Fruit fly (Drosophila melanogaster) whole organism, embryonic: ENCODE data around the gene Ufd1.
A peak's percentile ranks its signal among the peaks of the same experiment; 100 is the strongest.

ENCODE experiments used
- Bdp1 ChIP-seq: fragments of 200-800 bp; sonication (Bioruptor generic); optimal IDR thresholded peaks from 3 replicates; lab custom pipeline; 2016; ENCODE audit warnings: missing biosample characterization, missing genetic modification characterization
- CG10654 ChIP-seq: fragments of 200-800 bp; sonication (Bioruptor generic); optimal IDR thresholded peaks from 2 replicates; lab custom pipeline; 2016; ENCODE audit warnings: missing biosample characterization, missing genetic modification characterization
- CG13894 ChIP-seq: fragments of 200-800 bp; sonication (Bioruptor generic); optimal IDR thresholded peaks from 3 replicates; lab custom pipeline; 2018; ENCODE audit warnings: missing biosample characterization, mild to moderate bottlenecking, missing genetic modification characterization, moderate library complexity
- CG15269 ChIP-seq: fragments of 200-800 bp; sonication (Bioruptor generic); optimal IDR thresholded peaks from 2 replicates; lab custom pipeline; 2018; ENCODE audit warnings: missing biosample characterization, mild to moderate bottlenecking, missing genetic modification characterization, moderate library complexity
- CG17612 ChIP-seq: fragments of 200-800 bp; sonication (Bioruptor generic); IDR thresholded peaks from 2 replicates; pipeline ENCODE4 v1.3.6; 2022; ENCODE audit warnings: missing biosample characterization, missing genetic modification characterization
- CG2129 ChIP-seq: fragments of 200-800 bp; sonication (Bioruptor generic); IDR thresholded peaks from 2 replicates; pipeline ENCODE4 v1.3.6; 2022; ENCODE audit warnings: missing biosample characterization, missing genetic modification characterization; ENCODE audit not compliant: partially characterized antibody
- CG34224 ChIP-seq: fragments of 200-800 bp; sonication (Bioruptor generic); IDR thresholded peaks from 3 replicates; pipeline ENCODE4 v1.3.6; 2022; ENCODE audit warnings: missing biosample characterization, missing genetic modification characterization; ENCODE audit not compliant: partially characterized antibody
- CG4820 ChIP-seq: fragments of 200-800 bp; sonication (Bioruptor generic); optimal IDR thresholded peaks from 3 replicates; lab custom pipeline; 2016; ENCODE audit warnings: missing biosample characterization, missing genetic modification characterization
- CG7372 ChIP-seq: fragments of 200-800 bp; sonication (Bioruptor generic); IDR thresholded peaks from 2 replicates; pipeline ENCODE4 v1.3.6; 2022; ENCODE audit warnings: missing biosample characterization, missing genetic modification characterization
- CG8765 ChIP-seq: fragments of 200-800 bp; sonication (Bioruptor generic); IDR thresholded peaks from 2 replicates; pipeline ENCODE4 v1.3.6; 2022; ENCODE audit warnings: missing biosample characterization, missing genetic modification characterization
- CG9932 ChIP-seq: fragments of 200-800 bp; sonication (Bioruptor generic); IDR thresholded peaks from 2 replicates; pipeline ENCODE4 v1.3.6; 2022; ENCODE audit warnings: missing biosample characterization, missing genetic modification characterization
- Drgx ChIP-seq: fragments of 200-800 bp; sonication (Bioruptor generic); IDR thresholded peaks from 2 replicates; pipeline ENCODE4 v1.3.6; 2022; ENCODE audit warnings: missing biosample characterization, missing genetic modification characterization
- GATAe ChIP-seq: fragments of 200-800 bp; sonication (Bioruptor generic); conservative IDR thresholded peaks from 2 replicates; pipeline ENCODE4 v1.3.6; 2022; ENCODE audit warnings: missing biosample characterization, missing genetic modification characterization
- Gug ChIP-seq: fragments of 200-800 bp; sonication (Bioruptor generic); IDR thresholded peaks from 4 replicates; pipeline ENCODE4 v1.3.6; 2022; ENCODE audit warnings: missing biosample characterization, missing genetic modification characterization
- Hr51 ChIP-seq, 2 experiments: fragments of 200-800 bp; sonication (Bioruptor generic); optimal IDR thresholded peaks; 2 replicates in 1 of 2; 3 replicates in 1 of 2; lab custom pipeline; 2016 to 2018; ENCODE audit warnings: missing biosample characterization in 2 of 2, missing genetic modification characterization in 2 of 2, mild to moderate bottlenecking in 1 of 2, moderate library complexity in 1 of 2
- Hsf ChIP-seq: fragments of 200-800 bp; sonication (Bioruptor generic); optimal IDR thresholded peaks from 3 replicates; lab custom pipeline; 2016; ENCODE audit warnings: missing biosample characterization, missing genetic modification characterization
- Max ChIP-seq: fragments of 200-800 bp; sonication (Bioruptor generic); optimal IDR thresholded peaks from 2 replicates; lab custom pipeline; 2016; ENCODE audit warnings: missing biosample characterization, mild to moderate bottlenecking, missing genetic modification characterization
- Opbp ChIP-seq: fragments of 200-800 bp; sonication (Bioruptor generic); IDR thresholded peaks from 3 replicates; pipeline ENCODE4 v1.3.6; 2022; ENCODE audit warnings: missing biosample characterization, missing genetic modification characterization; ENCODE audit not compliant: partially characterized antibody
- Sin3A ChIP-seq: fragments of >200 bp; optimal IDR thresholded peaks from 2 replicates; lab custom pipeline; 2018
- abd-A ChIP-seq: fragments of 200-800 bp; sonication (Bioruptor generic); optimal IDR thresholded peaks from 3 replicates; lab custom pipeline; 2019; ENCODE audit warnings: missing biosample characterization, mild to moderate bottlenecking, missing genetic modification characterization, moderate library complexity
- ara ChIP-seq: fragments of 200-800 bp; sonication (Bioruptor generic); IDR thresholded peaks from 2 replicates; pipeline ENCODE4 v1.3.6; 2022; ENCODE audit warnings: missing biosample characterization, missing genetic modification characterization
- bbx ChIP-seq: fragments of 200-800 bp; sonication (Bioruptor generic); IDR thresholded peaks from 2 replicates; pipeline ENCODE4 v1.3.6; 2022; ENCODE audit warnings: missing biosample characterization, missing genetic modification characterization; ENCODE audit not compliant: partially characterized antibody
- bigmax ChIP-seq: fragments of 200-800 bp; sonication (Bioruptor generic); optimal IDR thresholded peaks from 2 replicates; lab custom pipeline; 2018; ENCODE audit warnings: missing biosample characterization, mild to moderate bottlenecking, missing genetic modification characterization
- bowl ChIP-seq: fragments of 200-800 bp; sonication (Bioruptor generic); IDR thresholded peaks from 2 replicates; pipeline ENCODE4 v1.3.6; 2022; ENCODE audit warnings: missing biosample characterization, missing genetic modification characterization
- br ChIP-seq: fragments of >200 bp; optimal IDR thresholded peaks from 2 replicates; lab custom pipeline; 2017
- bsh ChIP-seq, 2 experiments: fragments of 200-800 bp; sonication (Bioruptor generic); optimal IDR thresholded peaks; 2 replicates each; lab custom pipeline; 2017 to 2018; ENCODE audit warnings: mild to moderate bottlenecking in 2 of 2, missing biosample characterization in 2 of 2, missing genetic modification characterization in 2 of 2, moderate library complexity in 1 of 2
- caup ChIP-seq: fragments of 200-800 bp; sonication (Bioruptor generic); optimal IDR thresholded peaks from 3 replicates; lab custom pipeline; 2017; ENCODE audit warnings: missing biosample characterization, mild to moderate bottlenecking, missing genetic modification characterization, moderate library complexity; ENCODE audit not compliant: severe bottlenecking
- croc ChIP-seq: fragments of 200-800 bp; sonication (Bioruptor generic); conservative IDR thresholded peaks from 3 replicates; pipeline ENCODE4 v1.3.6; 2022; ENCODE audit warnings: missing biosample characterization, missing genetic modification characterization
- crol ChIP-seq: fragments of 200-800 bp; sonication (Bioruptor generic); IDR thresholded peaks from 2 replicates; pipeline ENCODE4 v1.3.6; 2022; ENCODE audit warnings: missing biosample characterization, missing genetic modification characterization
- emc ChIP-seq: fragments of 200-800 bp; sonication (Bioruptor generic); optimal IDR thresholded peaks from 2 replicates; lab custom pipeline; 2016; ENCODE audit warnings: missing biosample characterization, missing genetic modification characterization
- eve ChIP-seq, 2 experiments: fragments of >200 bp; optimal IDR thresholded peaks; 2 replicates each; lab custom pipeline; 2017; ENCODE audit warnings: missing biosample characterization in 2 of 2, missing genetic modification characterization in 2 of 2
- gsb ChIP-seq: fragments of 200-800 bp; sonication (Bioruptor generic); IDR thresholded peaks from 2 replicates; pipeline ENCODE4 v1.3.6; 2022; ENCODE audit warnings: missing biosample characterization, missing genetic modification characterization
- gt ChIP-seq: fragments of 200-800 bp; sonication (Bioruptor generic); IDR thresholded peaks from 2 replicates; pipeline ENCODE4 v1.3.6; 2022; ENCODE audit warnings: missing biosample characterization, missing genetic modification characterization
- mirr ChIP-seq: fragments of 200-800 bp; sonication (Bioruptor generic); optimal IDR thresholded peaks from 3 replicates; lab custom pipeline; 2018; ENCODE audit warnings: missing biosample characterization, mild to moderate bottlenecking, missing genetic modification characterization
- nerfin-1 ChIP-seq: fragments of 200-800 bp; sonication (Bioruptor generic); optimal IDR thresholded peaks from 3 replicates; lab custom pipeline; 2019; ENCODE audit warnings: missing biosample characterization, mild to moderate bottlenecking, missing genetic modification characterization, moderate library complexity
- otp ChIP-seq: fragments of 200-800 bp; sonication (Bioruptor generic); IDR thresholded peaks from 3 replicates; pipeline ENCODE4, ENCODE4 v1.3.6; 2022; ENCODE audit warnings: missing biosample characterization, missing genetic modification characterization
- p53 ChIP-seq: fragments of 200-800 bp; sonication (Bioruptor generic); optimal IDR thresholded peaks from 2 replicates; lab custom pipeline; 2016; ENCODE audit warnings: missing biosample characterization, missing genetic modification characterization
- pfk ChIP-seq: fragments of 200-800 bp; sonication (Bioruptor generic); optimal IDR thresholded peaks from 2 replicates; lab custom pipeline; 2018; ENCODE audit warnings: missing biosample characterization, mild to moderate bottlenecking, missing genetic modification characterization, moderate library complexity
- pnt ChIP-seq: fragments of 200-800 bp; sonication (Bioruptor generic); optimal IDR thresholded peaks from 3 replicates; lab custom pipeline; 2016; ENCODE audit warnings: missing biosample characterization, missing genetic modification characterization
- sd ChIP-seq: fragments of 200-800 bp; sonication (Bioruptor generic); optimal IDR thresholded peaks from 3 replicates; lab custom pipeline; 2018; ENCODE audit warnings: missing biosample characterization, mild to moderate bottlenecking, missing genetic modification characterization, moderate library complexity
- shn ChIP-seq: fragments of 200-800 bp; sonication (Bioruptor generic); optimal IDR thresholded peaks from 3 replicates; lab custom pipeline; 2016; ENCODE audit warnings: missing biosample characterization, missing genetic modification characterization
- tio ChIP-seq: fragments of 200-800 bp; sonication (Bioruptor generic); optimal IDR thresholded peaks from 2 replicates; lab custom pipeline; 2017; ENCODE audit warnings: missing biosample characterization, missing genetic modification characterization, inconsistent platforms
- tna ChIP-seq: fragments of 200-800 bp; sonication (Bioruptor generic); IDR thresholded peaks from 2 replicates; pipeline ENCODE4 v1.3.6; 2022; ENCODE audit warnings: missing biosample characterization, missing genetic modification characterization; ENCODE audit not compliant: partially characterized antibody
- vnd ChIP-seq: fragments of 200-800 bp; sonication (Bioruptor generic); IDR thresholded peaks from 3 replicates; pipeline ENCODE4 v1.3.6; 2022; ENCODE audit warnings: missing biosample characterization, missing genetic modification characterization; ENCODE audit not compliant: partially characterized antibody
- zfh1 ChIP-seq: fragments of 200-800 bp; sonication (Bioruptor generic); IDR thresholded peaks from 3 replicates; pipeline ENCODE4 v1.3.6; 2022; ENCODE audit warnings: missing biosample characterization, missing genetic modification characterization

The Ufd1 gene

dm6 chr3L:11147675-11148074, 24.7 kb upstream of the Ufd1 start (continued):
- TF ChIP-seq CG34224 (no peak), GATAe (GFP tag; lab: Robert Waterston, UW) (no peak)

- TF ChIP-seq CG13894 (tag; lab: Kevin White, UChicago): peak; percentile 85
- TF ChIP-seq emc: no peak
- TF ChIP-seq sd (tag; lab: Kevin White, UChicago): peak; percentile 92
- TF ChIP-seq bowl (GFP tag; lab: Robert Waterston, UW): 0 out of 2 replicates have a peak, but pooled peaks have one; percentile 10
- TF ChIP-seq pfk (GFP tag; lab: Kevin White, UChicago): no peak
Measured at dm6 chr3L:11145065-11145464, 22.0 kb upstream of the Ufd1 start.

- TF ChIP-seq br (lab: Kevin White, UChicago) (no peak), Sin3A (lab: Kevin White, UChicago) (no peak), gt (no peak), crol (GFP tag; lab: Robert Waterston, UW) (peak; percentile 78), CG7372 (GFP tag; lab: Robert Waterston, UW) (no peak), shn (GFP tag; lab: Kevin White, UChicago) (no peak), abd-A (tag; lab: Kevin White, UChicago) (no peak), CG34224 (no peak), vnd (GFP tag; lab: Robert Waterston, UW) (no peak), Drgx (GFP tag; lab: Robert Waterston, UW) (0 out of 2 replicates have a peak, but pooled peaks have one; percentile 17), pfk (GFP tag; lab: Kevin White, UChicago) (no peak), bbx (0 out of 2 replicates have a peak, but pooled peaks have one; percentile 17), Max (GFP tag; lab: Kevin White, UChicago) (no peak), ara (GFP tag; lab: Robert Waterston, UW) (no peak), Opbp (no peak), croc (GFP tag; lab: Robert Waterston, UW) (no peak)
Measured at dm6 chr3L:11138862-11139261, 15.8 kb upstream of the Ufd1 start.

dm6 chr3L:11136349-11136748, 13.3 kb upstream of the Ufd1 start:
- TF ChIP-seq bsh (GFP tag; optimal IDR thresholded peaks at IDR 0.05; lab: Kevin White, UChicago): peak in 1 of 2 experiments; percentile 2
- no peak for TF ChIP-seq nerfin-1 (tag; lab: Kevin White, UChicago)
- TF ChIP-seq eve (GFP tag; optimal IDR thresholded peaks at IDR 0.05; lab: Kevin White, UChicago): peak in 1 of 2 experiments; percentile 62

- no peak for TF ChIP-seq CG9932 (GFP tag; lab: Robert Waterston, UW)
- no peak for TF ChIP-seq CG2129 (GFP tag; lab: Robert Waterston, UW)
- TF ChIP-seq CG17612 (GFP tag; lab: Robert Waterston, UW): no peak
- no peak for TF ChIP-seq Opbp
- no peak for TF ChIP-seq shn (GFP tag; lab: Kevin White, UChicago)
- no peak for TF ChIP-seq zfh1
- peak; percentile 11 for TF ChIP-seq caup
- TF ChIP-seq CG8765 (GFP tag; lab: Robert Waterston, UW): no peak
- TF ChIP-seq gsb (GFP tag; lab: Robert Waterston, UW): no peak
- no peak for TF ChIP-seq otp (GFP tag; lab: Robert Waterston, UW)
- TF ChIP-seq tna (GFP tag; lab: Robert Waterston, UW): peak; percentile 38; the same call in 1 of the 2 replicates
- no peak for TF ChIP-seq mirr
- TF ChIP-seq Bdp1 (GFP tag; lab: Kevin White, UChicago): no peak
- TF ChIP-seq bigmax (GFP tag; lab: Kevin White, UChicago): no peak
- no peak for TF ChIP-seq Hr51 (GFP tag; optimal IDR thresholded peaks at IDR 0.05; lab: Kevin White, UChicago)
- TF ChIP-seq CG15269 (tag; lab: Kevin White, UChicago): no peak
- no peak for TF ChIP-seq Gug (GFP tag; lab: Robert Waterston, UW)
- TF ChIP-seq CG4820 (GFP tag; lab: Kevin White, UChicago): no peak
- TF ChIP-seq pnt (GFP tag; lab: Kevin White, UChicago): no peak
- no peak for TF ChIP-seq Hsf
- no peak for TF ChIP-seq tio (GFP tag; lab: Kevin White, UChicago)
- TF ChIP-seq CG10654 (GFP tag; lab: Kevin White, UChicago): no peak
- TF ChIP-seq p53 (GFP tag; lab: Kevin White, UChicago): no peak
Measured at dm6 chr3L:11135846-11136245, 12.8 kb upstream of the Ufd1 start, which contains the start of gene IRSp53. Gene IRSp53, plus strand, starts transcription at chr3L:11136049.
